Fruit fly (Drosophila melanogaster) whole organism, wandering third instar larva: Measurements from ENCODE around the gene Mob3.
A peak's percentile ranks its signal among the peaks of the same experiment; 100 is the strongest.

ENCODE experiments used
- Abd-B ChIP-seq: fragments of >200 bp; optimal IDR thresholded peaks from 2 replicates; lab custom pipeline; 2017; ENCODE audit warnings: missing biosample characterization, missing genetic modification characterization
- CG32264 ChIP-seq: fragments of 200-800 bp; sonication (Bioruptor generic); optimal IDR thresholded peaks from 2 replicates; lab custom pipeline; 2016; ENCODE audit warnings: missing biosample characterization, missing genetic modification characterization
- CG9705 ChIP-seq: fragments of 200-800 bp; sonication (Bioruptor generic); optimal IDR thresholded peaks from 2 replicates; lab custom pipeline; 2018; ENCODE audit warnings: missing biosample characterization, mild to moderate bottlenecking, missing genetic modification characterization
- CrebA ChIP-seq: fragments of 200-800 bp; sonication (Bioruptor generic); optimal IDR thresholded peaks from 2 replicates; lab custom pipeline; 2016; ENCODE audit warnings: missing biosample characterization, mild to moderate bottlenecking, missing genetic modification characterization, borderline replicate concordance
- Hnf4 ChIP-seq: fragments of 200-800 bp; sonication (Bioruptor generic); optimal IDR thresholded peaks from 2 replicates; lab custom pipeline; 2016; ENCODE audit warnings: missing biosample characterization, mild to moderate bottlenecking, missing genetic modification characterization
- Hr83 ChIP-seq: fragments of 200-300 bp; sonication (Bioruptor generic); optimal IDR thresholded peaks from 2 replicates; lab custom pipeline; 2016; ENCODE audit warnings: missing biosample characterization, mild to moderate bottlenecking, missing genetic modification characterization, moderate library complexity; ENCODE audit not compliant: poor library complexity, severe bottlenecking
- Jra ChIP-seq: sonication (Bioruptor generic); optimal IDR thresholded peaks from 2 replicates; lab custom pipeline; 2016; ENCODE audit warnings: missing biosample characterization, missing genetic modification characterization
- Myc ChIP-seq: fragments of >200 bp; optimal IDR thresholded peaks from 2 replicates; lab custom pipeline; 2017
- N ChIP-seq: fragments of >200 bp; optimal IDR thresholded peaks from 2 replicates; lab custom pipeline; 2018; ENCODE audit warnings: missing biosample characterization, missing external identifiers, missing genetic modification characterization
- OdsH ChIP-seq: fragments of 200-800 bp; sonication (Bioruptor generic); optimal IDR thresholded peaks from 2 replicates; lab custom pipeline; 2016; ENCODE audit warnings: missing biosample characterization, mild to moderate bottlenecking, missing genetic modification characterization
- Rel ChIP-seq, 2 experiments: fragments of 200-800 bp; sonication (Bioruptor generic) in 1 of 2; optimal IDR thresholded peaks; 2 replicates in 1 of 2; 3 replicates in 1 of 2; lab custom pipeline; 2016 to 2019; ENCODE audit warnings: mild to moderate bottlenecking in 2 of 2, missing biosample characterization in 2 of 2, missing genetic modification characterization in 2 of 2, moderate library complexity in 1 of 2
- Sp1 ChIP-seq: fragments of 200-800 bp; sonication (Bioruptor generic); optimal IDR thresholded peaks from 3 replicates; lab custom pipeline; 2019; ENCODE audit warnings: missing biosample characterization, mild to moderate bottlenecking, missing genetic modification characterization, moderate library complexity
- Vsx2 ChIP-seq: fragments of 200-300, 225-300 bp; sonication (Bioruptor generic); optimal IDR thresholded peaks from 2 replicates; lab custom pipeline; 2018; ENCODE audit warnings: missing biosample characterization, missing genetic modification characterization; ENCODE audit not compliant: partially characterized antibody
- br ChIP-seq: fragments of 200-800 bp; sonication (Bioruptor generic); optimal IDR thresholded peaks from 2 replicates; lab custom pipeline; 2016; ENCODE audit warnings: missing biosample characterization, missing genetic modification characterization
- brk ChIP-seq: fragments of 200-800 bp; sonication (Bioruptor generic); optimal IDR thresholded peaks from 2 replicates; lab custom pipeline; 2016; ENCODE audit warnings: missing biosample characterization, mild to moderate bottlenecking, missing genetic modification characterization
- dl ChIP-seq, 2 experiments: fragments of 175-275, 200-275 bp in 1 of 2; fragments of 200-275 bp in 1 of 2; sonication (Bioruptor generic); optimal IDR thresholded peaks; lab custom pipeline; 2018; ENCODE audit warnings: mild to moderate bottlenecking in 2 of 2, missing biosample characterization in 2 of 2, missing genetic modification characterization in 2 of 2, moderate library complexity in 2 of 2; ENCODE audit not compliant: partially characterized antibody in 2 of 2, insufficient read depth in 1 of 2
- dmrt93B ChIP-seq: fragments of 200-800 bp; sonication (Bioruptor generic); optimal IDR thresholded peaks from 2 replicates; lab custom pipeline; 2018; ENCODE audit warnings: missing biosample characterization, mild to moderate bottlenecking, missing genetic modification characterization
- ey ChIP-seq: fragments of 200-800 bp; sonication (Bioruptor generic); optimal IDR thresholded peaks from 2 replicates; lab custom pipeline; 2016; ENCODE audit warnings: missing biosample characterization, missing genetic modification characterization
- foxo ChIP-seq, 2 experiments: fragments of 200-800 bp; sonication (Bioruptor generic); optimal IDR thresholded peaks; 2 replicates in 1 of 2; 3 replicates in 1 of 2; lab custom pipeline; 2016 to 2017; ENCODE audit warnings: missing biosample characterization in 2 of 2, missing genetic modification characterization in 2 of 2
- fru ChIP-seq: fragments of 200-800 bp; sonication (Bioruptor generic); optimal IDR thresholded peaks from 3 replicates; lab custom pipeline; 2016; ENCODE audit warnings: missing biosample characterization, mild to moderate bottlenecking, missing genetic modification characterization
- h ChIP-seq: fragments of 200-800 bp; sonication (Bioruptor generic); optimal IDR thresholded peaks from 3 replicates; lab custom pipeline; 2016; ENCODE audit warnings: missing biosample characterization, mild to moderate bottlenecking, missing genetic modification characterization
- jim ChIP-seq: fragments of 175-275, 200-325 bp; sonication (Bioruptor generic); optimal IDR thresholded peaks from 2 replicates; lab custom pipeline; 2016; ENCODE audit warnings: missing biosample characterization, mild to moderate bottlenecking, missing genetic modification characterization
- lola ChIP-seq: fragments of >200 bp; optimal IDR thresholded peaks from 2 replicates; lab custom pipeline; 2017; ENCODE audit warnings: missing biosample characterization, missing genetic modification characterization
- pan ChIP-seq: fragments of >200 bp; optimal IDR thresholded peaks from 2 replicates; lab custom pipeline; 2017
- psq ChIP-seq: fragments of 200-800 bp; sonication (Bioruptor generic); optimal IDR thresholded peaks from 3 replicates; lab custom pipeline; 2017; ENCODE audit warnings: missing biosample characterization, mild to moderate bottlenecking, missing genetic modification characterization, moderate library complexity
- rgr ChIP-seq: fragments of 200-800 bp; sonication (Bioruptor generic); optimal IDR thresholded peaks from 3 replicates; lab custom pipeline; 2016; ENCODE audit warnings: missing biosample characterization, mild to moderate bottlenecking, missing genetic modification characterization
- sv ChIP-seq: fragments of 200-800 bp; sonication (Bioruptor generic); optimal IDR thresholded peaks from 3 replicates; lab custom pipeline; 2016; ENCODE audit warnings: missing biosample characterization, missing genetic modification characterization
- usp ChIP-seq: fragments of >200 bp; optimal IDR thresholded peaks from 2 replicates; lab custom pipeline; 2017; ENCODE audit warnings: missing biosample characterization, missing genetic modification characterization
- woc ChIP-seq: sonication (Bioruptor generic); optimal IDR thresholded peaks from 2 replicates; lab custom pipeline; 2016; ENCODE audit warnings: missing biosample characterization, mild to moderate bottlenecking, missing genetic modification characterization

Mob3 gene

dm6 chr2L:10231510-10231909 lies 33.6 kb upstream of the Mob3 start, which contains the start of gene ova:
ova (minus strand) TSS chr2L:10231692.
- TF ChIP-seq h = no peak
- no peak for TF ChIP-seq lola (GFP tag; lab: Kevin White, UChicago)
- no peak for TF ChIP-seq rgr
- TF ChIP-seq foxo (GFP tag; optimal IDR thresholded peaks at IDR 0.05; lab: Kevin White, UChicago) = no peak
- TF ChIP-seq CrebA (GFP tag; lab: Kevin White, UChicago) = no peak
- TF ChIP-seq br = no peak
- TF ChIP-seq Myc = no peak
- TF ChIP-seq jim (GFP tag; lab: Kevin White, UChicago) = no peak
- TF ChIP-seq woc (GFP tag; lab: Kevin White, UChicago) = no peak
- no peak for TF ChIP-seq ey

dm6 chr2L:10232152-10232816 lies 32.9 kb upstream of the Mob3 start, which contains the start of gene eEF1delta:
eEF1delta (plus strand) TSS chr2L:10232507.
- no peak for TF ChIP-seq pan
- TF ChIP-seq Sp1 (GFP tag; lab: Kevin White, UChicago) = no peak
- TF ChIP-seq dmrt93B = no peak
- TF ChIP-seq woc (GFP tag; lab: Kevin White, UChicago) = peak; percentile 57
- TF ChIP-seq N (GFP tag; lab: Kevin White, UChicago) = no peak
- no peak for TF ChIP-seq rgr
- TF ChIP-seq OdsH (GFP tag; lab: Kevin White, UChicago) = no peak
- no peak for TF ChIP-seq h
- TF ChIP-seq lola (GFP tag; lab: Kevin White, UChicago) = no peak

- TF ChIP-seq sv (GFP tag; lab: Kevin White, UChicago) (no peak), CG9705 (GFP tag; lab: Kevin White, UChicago) (no peak), Abd-B (GFP tag; lab: Kevin White, UChicago) (no peak), dmrt93B (no peak), Rel (GFP tag; optimal IDR thresholded peaks at IDR 0.05; lab: Kevin White, UChicago) (no peak), Rel (tag; optimal IDR thresholded peaks at IDR 0.05; lab: Kevin White, UChicago) (no peak), br (no peak), Hr83 (GFP tag; lab: Kevin White, UChicago) (no peak), OdsH (GFP tag; lab: Kevin White, UChicago) (no peak)
Measured at dm6 chr2L:10232827-10233226, 32.3 kb upstream of the Mob3 start.

dm6 chr2L:10237725-10238446 lies 27.2 kb upstream of the Mob3 start, which contains the start of gene mthl15:
mthl15 (minus strand) TSS chr2L:10238317.
- TF ChIP-seq dmrt93B (no peak), CG32264 (GFP tag; lab: Kevin White, UChicago) (no peak), usp (GFP tag; lab: Kevin White, UChicago) (no peak), Jra (GFP tag; lab: Kevin White, UChicago) (no peak), Myc (no peak), ey (no peak), Vsx2 (GFP tag; lab: Kevin White, UChicago) (no peak), CrebA (GFP tag; lab: Kevin White, UChicago) (no peak), psq (no peak), Hr83 (GFP tag; lab: Kevin White, UChicago) (no peak), Abd-B (GFP tag; lab: Kevin White, UChicago) (no peak), fru (GFP tag; lab: Kevin White, UChicago) (no peak), N (GFP tag; lab: Kevin White, UChicago) (no peak), Hnf4 (GFP tag; lab: Kevin White, UChicago) (no peak), sv (GFP tag; lab: Kevin White, UChicago) (no peak), lola (GFP tag; lab: Kevin White, UChicago) (no peak), woc (GFP tag; lab: Kevin White, UChicago) (no peak), brk (GFP tag; lab: Kevin White, UChicago) (no peak), dl (GFP tag; optimal IDR thresholded peaks at IDR 0.05; lab: Kevin White, UChicago; ENCODE audit: insufficient read depth in 1 of 2, partially characterized antibody in 2 of 2) (no peak)
